Fruit fly (Drosophila melanogaster) whole organism, embryonic: Measurements from ENCODE around the gene hop.

Experiments
- Bteb2 ChIP-seq: fragments of 200-800 bp; sonication (Bioruptor generic); optimal IDR thresholded peaks from 2 replicates; lab custom pipeline; 2016; ENCODE audit warnings: missing biosample characterization, missing genetic modification characterization
- CG10979 ChIP-seq: fragments of 200-800 bp; sonication (Bioruptor generic); optimal IDR thresholded peaks from 2 replicates; lab custom pipeline; 2018; ENCODE audit warnings: missing biosample characterization, mild to moderate bottlenecking, missing genetic modification characterization, moderate library complexity
- CG11085 ChIP-seq: fragments of 200-800 bp; sonication (Bioruptor generic); IDR thresholded peaks from 2 replicates; pipeline ENCODE4 v1.3.6; 2022; ENCODE audit warnings: missing biosample characterization, missing genetic modification characterization
- CG11247 ChIP-seq: fragments of 200-800 bp; sonication (Bioruptor generic); IDR thresholded peaks from 2 replicates; pipeline ENCODE4 v1.3.6; 2022; ENCODE audit warnings: missing biosample characterization, missing genetic modification characterization
- CG11723 ChIP-seq: fragments of 200-800 bp; sonication (Bioruptor generic); optimal IDR thresholded peaks from 2 replicates; lab custom pipeline; 2017; ENCODE audit warnings: missing biosample characterization, mild to moderate bottlenecking, missing genetic modification characterization
- CG12104 ChIP-seq: fragments of 200-800 bp; sonication (Bioruptor generic); optimal IDR thresholded peaks from 3 replicates; lab custom pipeline; 2016; ENCODE audit warnings: missing biosample characterization, missing genetic modification characterization
- CG13424 ChIP-seq: fragments of 200-800 bp; sonication (Bioruptor generic); optimal IDR thresholded peaks from 2 replicates; lab custom pipeline; 2019; ENCODE audit warnings: missing biosample characterization, mild to moderate bottlenecking, missing genetic modification characterization, moderate library complexity
- CG13894 ChIP-seq: fragments of 200-800 bp; sonication (Bioruptor generic); optimal IDR thresholded peaks from 3 replicates; lab custom pipeline; 2018; ENCODE audit warnings: missing biosample characterization, mild to moderate bottlenecking, missing genetic modification characterization, moderate library complexity
- CG14667 ChIP-seq: fragments of 200-800 bp; sonication (Bioruptor generic); IDR thresholded peaks from 2 replicates; pipeline ENCODE4 v1.3.6; 2022; ENCODE audit warnings: missing biosample characterization, missing genetic modification characterization
- CG17568 ChIP-seq: fragments of 200-800 bp; sonication (Bioruptor generic); optimal IDR thresholded peaks from 2 replicates; lab custom pipeline; 2018; ENCODE audit warnings: missing biosample characterization, mild to moderate bottlenecking, missing genetic modification characterization, moderate library complexity
- CG17829 ChIP-seq: fragments of 200-800 bp; optimal IDR thresholded peaks from 2 replicates; lab custom pipeline; 2019; ENCODE audit warnings: missing biosample characterization, mild to moderate bottlenecking, missing genetic modification characterization, moderate library complexity
- CG2199 ChIP-seq: fragments of 200-800 bp; sonication (Bioruptor generic); IDR thresholded peaks from 3 replicates; pipeline ENCODE4 v1.3.6; 2022; ENCODE audit warnings: missing biosample characterization, missing genetic modification characterization
- CG2678 ChIP-seq: fragments of 200-800 bp; sonication (Bioruptor generic); optimal IDR thresholded peaks from 3 replicates; lab custom pipeline; 2019; ENCODE audit warnings: missing biosample characterization, mild to moderate bottlenecking, missing genetic modification characterization, moderate library complexity
- CG3163 ChIP-seq: fragments of 200-800 bp; sonication (Bioruptor generic); optimal IDR thresholded peaks from 3 replicates; lab custom pipeline; 2016; ENCODE audit warnings: missing biosample characterization, missing genetic modification characterization
- CG32767 ChIP-seq: fragments of 200-800 bp; sonication (Bioruptor generic); IDR thresholded peaks from 2 replicates; pipeline ENCODE4 v1.3.6; 2022; ENCODE audit warnings: missing biosample characterization, missing genetic modification characterization
- CG3995 ChIP-seq: fragments of 200-800 bp; sonication (Bioruptor generic); optimal IDR thresholded peaks from 3 replicates; lab custom pipeline; 2016; ENCODE audit warnings: missing biosample characterization, missing genetic modification characterization
- CG4328 ChIP-seq: fragments of 200-800 bp; sonication (Bioruptor generic); optimal IDR thresholded peaks from 3 replicates; lab custom pipeline; 2017; ENCODE audit warnings: missing biosample characterization, missing genetic modification reagents, missing genetic modification characterization
- CG43689 ChIP-seq: fragments of 200-800 bp; sonication (Bioruptor generic); IDR thresholded peaks from 2 replicates; pipeline ENCODE4 v1.3.6; 2022; ENCODE audit warnings: missing biosample characterization, missing genetic modification characterization
- CG6254 ChIP-seq: fragments of 200-800 bp; sonication (Bioruptor generic); optimal IDR thresholded peaks from 3 replicates; lab custom pipeline; 2017; ENCODE audit warnings: mild to moderate bottlenecking, missing biosample characterization, missing genetic modification reagents, missing genetic modification characterization
- CG6813 ChIP-seq: fragments of 200-800 bp; sonication (Bioruptor generic); optimal IDR thresholded peaks from 2 replicates; lab custom pipeline; 2017; ENCODE audit warnings: missing biosample characterization, missing genetic modification characterization, mild to moderate bottlenecking, moderate library complexity, missing genetic modification reagents
- CG7963 ChIP-seq: fragments of 200-800 bp; sonication (Bioruptor generic); IDR thresholded peaks from 3 replicates; pipeline ENCODE4 v1.3.6; 2022; ENCODE audit warnings: missing biosample characterization, missing genetic modification characterization; ENCODE audit not compliant: partially characterized antibody
- CG7987 ChIP-seq: fragments of 200-800 bp; sonication (Bioruptor generic); optimal IDR thresholded peaks from 2 replicates; lab custom pipeline; 2018; ENCODE audit warnings: missing biosample characterization, mild to moderate bottlenecking, missing genetic modification characterization, moderate library complexity
- CG9932 ChIP-seq: fragments of 200-800 bp; sonication (Bioruptor generic); IDR thresholded peaks from 2 replicates; pipeline ENCODE4 v1.3.6; 2022; ENCODE audit warnings: missing biosample characterization, missing genetic modification characterization
- D19A ChIP-seq: fragments of 200-800 bp; optimal IDR thresholded peaks from 3 replicates; lab custom pipeline; 2019; ENCODE audit warnings: missing biosample characterization, mild to moderate bottlenecking, missing genetic modification characterization, moderate library complexity
- Deaf1 ChIP-seq: fragments of 200-800 bp; optimal IDR thresholded peaks from 3 replicates; lab custom pipeline; 2019; ENCODE audit warnings: missing biosample characterization, mild to moderate bottlenecking, missing genetic modification characterization, moderate library complexity
- Dp ChIP-seq: fragments of 200-800 bp; sonication (Bioruptor generic); optimal IDR thresholded peaks from 2 replicates; lab custom pipeline; 2018; ENCODE audit warnings: missing biosample characterization, mild to moderate bottlenecking, missing genetic modification characterization, moderate library complexity
- Drgx ChIP-seq: fragments of 200-800 bp; sonication (Bioruptor generic); IDR thresholded peaks from 2 replicates; pipeline ENCODE4 v1.3.6; 2022; ENCODE audit warnings: missing biosample characterization, missing genetic modification characterization
- Fer1 ChIP-seq: fragments of 200-800 bp; sonication (Bioruptor generic); optimal IDR thresholded peaks from 2 replicates; lab custom pipeline; 2017; ENCODE audit warnings: missing biosample characterization, mild to moderate bottlenecking, missing genetic modification characterization
- Fer2 ChIP-seq: fragments of 200-800 bp; sonication (Bioruptor generic); optimal IDR thresholded peaks from 2 replicates; lab custom pipeline; 2018; ENCODE audit warnings: missing biosample characterization, mild to moderate bottlenecking, missing genetic modification characterization, moderate library complexity
- Mes4 ChIP-seq: fragments of 200-800 bp; sonication (Bioruptor generic); optimal IDR thresholded peaks from 2 replicates; lab custom pipeline; 2016; ENCODE audit warnings: missing biosample characterization, missing genetic modification characterization
- Optix ChIP-seq: fragments of 200-800 bp; sonication (Bioruptor generic); IDR thresholded peaks from 3 replicates; pipeline ENCODE4 v1.3.6; 2022; ENCODE audit warnings: missing biosample characterization, missing genetic modification characterization
- Pdp1 ChIP-seq, 2 experiments: fragments of 200-800 bp; sonication (Bioruptor generic); optimal IDR thresholded peaks; 3 replicates each; lab custom pipeline; 2016; ENCODE audit warnings: missing biosample characterization in 2 of 2, missing genetic modification characterization in 2 of 2, mild to moderate bottlenecking in 1 of 2, moderate library complexity in 1 of 2
- Spps ChIP-seq: fragments of 200-800 bp; sonication (Bioruptor generic); optimal IDR thresholded peaks from 2 replicates; lab custom pipeline; 2018; ENCODE audit warnings: missing biosample characterization, mild to moderate bottlenecking, missing genetic modification characterization
- Taf1 ChIP-seq: fragments of 200-800 bp; sonication (Bioruptor generic); IDR thresholded peaks from 2 replicates; pipeline ENCODE4 v1.3.6; 2022; ENCODE audit warnings: missing biosample characterization, missing genetic modification characterization
- ase ChIP-seq: fragments of 200-800 bp; sonication (Bioruptor generic); IDR thresholded peaks from 3 replicates; pipeline ENCODE4 v1.3.6; 2022; ENCODE audit warnings: missing biosample characterization, missing genetic modification characterization
- ems ChIP-seq: fragments of 200-800 bp; sonication (Bioruptor generic); optimal IDR thresholded peaks from 3 replicates; lab custom pipeline; 2016; ENCODE audit warnings: missing biosample characterization, missing genetic modification characterization
- gem ChIP-seq: fragments of 200-800 bp; sonication (Bioruptor generic); optimal IDR thresholded peaks from 2 replicates; lab custom pipeline; 2019; ENCODE audit warnings: missing biosample characterization, mild to moderate bottlenecking, missing genetic modification characterization, moderate library complexity
- hth ChIP-seq: fragments of >200 bp; optimal IDR thresholded peaks from 2 replicates; lab custom pipeline; 2017; ENCODE audit warnings: inconsistent platforms
- jing ChIP-seq: fragments of 200-800 bp; sonication (Bioruptor generic); optimal IDR thresholded peaks from 2 replicates; lab custom pipeline; 2018; ENCODE audit warnings: missing biosample characterization, mild to moderate bottlenecking, missing genetic modification characterization
- kah ChIP-seq: fragments of 200-800 bp; sonication (Bioruptor generic); optimal IDR thresholded peaks from 2 replicates; lab custom pipeline; 2018; ENCODE audit warnings: missing biosample characterization, mild to moderate bottlenecking, missing genetic modification characterization
- lola ChIP-seq, 3 experiments: fragments of >200 bp in 2 of 3; fragments of 200-800 bp in 1 of 3; sonication (Bioruptor generic) in 1 of 3; optimal IDR thresholded peaks; 2 replicates each; lab custom pipeline; 2017 to 2019; ENCODE audit warnings: missing biosample characterization in 3 of 3, missing genetic modification characterization in 3 of 3, mild to moderate bottlenecking in 1 of 3, moderate library complexity in 1 of 3
- pum ChIP-seq: fragments of 200-800 bp; sonication (Bioruptor generic); optimal IDR thresholded peaks from 2 replicates; lab custom pipeline; 2016; ENCODE audit warnings: missing biosample characterization, missing genetic modification characterization
- pzg ChIP-seq: fragments of 200-800 bp; sonication (Bioruptor generic); optimal IDR thresholded peaks from 3 replicates; lab custom pipeline; 2018; ENCODE audit warnings: missing biosample characterization, mild to moderate bottlenecking, missing genetic modification characterization, moderate library complexity
- sens ChIP-seq: fragments of 200-800 bp; sonication (Bioruptor generic); peaks from one replicate; lab custom pipeline; 2016; ENCODE audit warnings: missing biosample characterization, missing genetic modification characterization
- slbo ChIP-seq: fragments of 200-800 bp; sonication (Bioruptor generic); IDR thresholded peaks from 2 replicates; pipeline ENCODE4 v1.3.6; 2022; ENCODE audit warnings: missing biosample characterization, missing genetic modification characterization
- sr ChIP-seq: fragments of 200-800 bp; sonication (Bioruptor generic); IDR thresholded peaks from 3 replicates; pipeline ENCODE4 v1.3.6; 2022; ENCODE audit warnings: missing biosample characterization, missing genetic modification characterization
- tll ChIP-seq, 2 experiments: fragments of 200-800 bp in 1 of 2; fragments of >200 bp in 1 of 2; sonication (Bioruptor generic) in 1 of 2; optimal IDR thresholded peaks; 2 replicates each; lab custom pipeline; 2017 to 2019; ENCODE audit warnings: missing biosample characterization in 2 of 2, missing genetic modification characterization in 2 of 2, mild to moderate bottlenecking in 1 of 2, moderate library complexity in 1 of 2
- tup ChIP-seq: fragments of 200-800 bp; sonication (Bioruptor generic); optimal IDR thresholded peaks from 2 replicates; lab custom pipeline; 2016; ENCODE audit warnings: missing biosample characterization, mild to moderate bottlenecking, missing genetic modification characterization, moderate library complexity
- z ChIP-seq: fragments of 200-800 bp; sonication (Bioruptor generic); IDR thresholded peaks from 3 replicates; pipeline ENCODE4 v1.3.6; 2022; ENCODE audit warnings: missing biosample characterization, missing genetic modification characterization
- zen2 ChIP-seq: fragments of 200-800 bp; sonication (Bioruptor generic); IDR thresholded peaks from 3 replicates; pipeline ENCODE4 v1.3.6; 2022; ENCODE audit warnings: missing biosample characterization, missing genetic modification characterization; ENCODE audit not compliant: partially characterized antibody

Gene hop

dm6 chrX:11367783-11368509, at the start of gene hop, which contains the start of gene Tim8 (continued):
- TF ChIP-seq CG11085 (GFP tag; lab: Robert Waterston, UW) (no peak), lola (GFP tag; optimal IDR thresholded peaks at IDR 0.05; lab: Kevin White, UChicago) (peak in 1 of 3 experiments; percentile 5), Optix (GFP tag; lab: Robert Waterston, UW) (no peak), pum (GFP tag; lab: Kevin White, UChicago) (no peak), z (no peak), CG17568 (GFP tag; lab: Kevin White, UChicago) (no peak), Taf1 (GFP tag; lab: Robert Waterston, UW) (no peak), CG7963 (GFP tag; lab: Robert Waterston, UW) (peak; percentile 93), tll (GFP tag; optimal IDR thresholded peaks at IDR 0.05; lab: Kevin White, UChicago) (no peak), hth (lab: Kevin White, UChicago) (no peak), Pdp1 (GFP tag; optimal IDR thresholded peaks at IDR 0.05; lab: Kevin White, UChicago) (peak in 1 of 2 experiments; percentile 92), CG3163 (GFP tag; lab: Kevin White, UChicago) (no peak), Fer2 (tag; lab: Kevin White, UChicago) (no peak), CG13424 (no peak), Bteb2 (GFP tag; lab: Kevin White, UChicago) (no peak), CG17829 (no peak), Dp (peak; percentile 44), CG7987 (GFP tag; lab: Kevin White, UChicago) (no peak), CG2678 (no peak), kah (GFP tag; lab: Kevin White, UChicago) (no peak), Drgx (GFP tag; lab: Robert Waterston, UW) (no peak), Fer1 (no peak), CG14667 (GFP tag; lab: Robert Waterston, UW) (no peak), ase (GFP tag; lab: Robert Waterston, UW) (no peak), Spps (tag; lab: Kevin White, UChicago) (no peak), CG11723 (no peak), Deaf1 (no peak), CG12104 (GFP tag; lab: Kevin White, UChicago) (no peak), CG11247 (no peak), Mes4 (GFP tag; lab: Kevin White, UChicago) (no peak), slbo (GFP tag; lab: Robert Waterston, UW) (no peak), CG4328 (GFP tag; lab: Kevin White, UChicago) (no peak), CG32767 (GFP tag; lab: Robert Waterston, UW) (no peak), sr (GFP tag; lab: Robert Waterston, UW) (no peak), CG10979 (tag; lab: Kevin White, UChicago) (no peak), CG3995 (GFP tag; lab: Kevin White, UChicago) (peak; percentile 73), tup (no peak), CG6254 (no peak), pzg (GFP tag; lab: Kevin White, UChicago) (peak; percentile 75), CG43689 (GFP tag; lab: Robert Waterston, UW) (no peak), gem (tag; lab: Kevin White, UChicago) (no peak), CG9932 (GFP tag; lab: Robert Waterston, UW) (no peak), zen2 (peak; percentile 77), jing (no peak), D19A (tag; lab: Kevin White, UChicago) (no peak), CG13894 (tag; lab: Kevin White, UChicago) (no peak), sens (GFP tag; lab: Kevin White, UChicago) (peak; percentile 71), CG6813 (GFP tag; lab: Kevin White, UChicago) (no peak), ems (GFP tag; lab: Kevin White, UChicago) (no peak), CG2199 (no peak)
